Worm (Caenorhabditis elegans) whole organism, L4/young adult: ENCODE measurements around the gene gbf-1.
"Not testable (repeated sequence)": the region's sequence is repeated elsewhere in the genome, so short reads cannot be mapped to it uniquely, and the experiment has no call there.

Experiments used
- W03F9.2 ChIP-seq: fragments of 150-350 bp; optimal IDR thresholded peaks from 2 replicates; lab custom pipeline; 2014; ENCODE audit warnings: missing biosample characterization, missing genetic modification characterization
- dao-5 ChIP-seq: sonication (generic microtip); optimal IDR thresholded peaks from 2 replicates; lab custom pipeline; 2016; ENCODE audit warnings: missing genotype, missing genetic modification characterization, moderate library complexity, missing compliant biosample characterization
- him-1 ChIP-seq: sonication (generic microtip); optimal IDR thresholded peaks from 2 replicates; lab custom pipeline; 2016; ENCODE audit warnings: missing genotype, missing genetic modification reagents, missing genetic modification characterization, missing compliant biosample characterization

The gbf-1 gene

ce11 chrIII:11792295-11793256 lies 19.1 kb upstream of the gbf-1 start, which contains the start of gene C24H11.2:
C24H11.2 (minus strand) TSS chrIII:11792345.
- peak; percentile 63 for TF ChIP-seq him-1 (tag; lab: Kevin White, UChicago)

DNA sequence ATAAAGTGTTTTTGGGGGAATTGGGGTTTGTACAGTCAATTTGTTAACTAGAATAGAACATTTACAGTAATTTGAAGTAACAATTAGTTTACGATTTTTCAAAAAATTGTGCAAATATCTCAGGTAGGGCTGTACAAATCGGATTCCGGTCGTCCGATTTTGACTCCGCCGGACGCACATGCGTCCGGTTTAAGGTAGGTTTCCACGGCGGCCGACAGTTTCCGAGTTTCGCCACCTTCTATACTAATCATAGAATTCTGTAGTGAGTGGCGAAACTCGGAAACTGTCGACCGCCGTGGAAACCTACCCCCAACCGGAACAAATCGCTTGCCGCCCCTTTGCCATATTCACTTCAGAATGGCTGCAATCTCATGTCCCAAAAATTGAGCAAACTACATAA lies 16.0 kb upstream of the gbf-1 start:
- no peak for TF ChIP-seq W03F9.2 (tag; lab: Kevin White, UChicago)

- not testable (repeated sequence) for TF ChIP-seq dao-5, W03F9.2, him-1 (tag; lab: Kevin White, UChicago)
These were observed 13.9 kb upstream of the gbf-1 start, which contains the start of gene C24H11.1 for ce11 chrIII:11787376-11787775. C24H11.1 (plus strand) TSS chrIII:11787676.

DNA sequence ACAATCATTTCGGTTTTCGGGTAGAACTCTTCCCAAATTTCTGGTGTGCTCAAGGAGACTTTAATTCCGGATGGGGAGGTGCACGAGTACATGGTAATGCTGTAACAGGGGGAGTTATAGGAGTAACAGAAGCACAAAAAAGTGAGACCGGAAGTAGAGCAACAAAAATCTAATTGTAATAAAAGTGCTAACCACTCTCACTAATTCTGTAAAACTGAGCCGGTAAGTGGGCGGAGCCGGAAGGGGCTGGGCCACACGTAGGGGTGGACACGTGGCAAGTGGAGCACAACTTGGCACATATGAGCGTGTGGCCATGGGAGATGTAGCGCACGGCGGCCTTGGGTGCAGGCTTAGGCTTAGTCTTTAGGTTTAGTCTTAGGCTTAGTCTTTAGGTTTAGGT lies 12.5 kb upstream of the gbf-1 start, which contains the start of gene tbx-38:
tbx-38 (minus strand) TSS at position 101 of the 400 bp plus-strand sequence.
- TF ChIP-seq him-1 (tag; lab: Kevin White, UChicago) = no peak
- TF ChIP-seq W03F9.2 (tag; lab: Kevin White, UChicago) = no peak
- TF ChIP-seq dao-5 (tag; lab: Kevin White, UChicago) = no peak

DNA sequence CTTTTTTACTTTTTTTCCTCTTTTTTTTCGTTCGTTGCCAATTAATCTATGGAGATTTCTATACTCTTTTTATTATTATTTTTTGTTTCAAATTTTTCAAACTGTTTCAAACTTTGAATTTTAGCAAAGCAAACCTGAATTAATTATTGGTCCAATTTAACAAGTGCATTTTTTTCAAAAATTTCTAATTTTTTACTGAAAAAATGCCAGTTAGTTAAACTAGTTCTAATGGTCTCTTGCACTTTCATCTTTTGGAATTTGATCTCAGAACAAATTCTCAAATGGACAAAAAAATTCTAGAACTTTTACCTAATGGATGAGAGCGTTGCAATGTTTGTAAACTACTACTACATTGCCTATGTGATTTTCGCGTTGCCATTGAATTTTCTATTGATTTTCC lies 8.3 kb upstream of the gbf-1 start, which contains the start of gene srd-74:
srd-74 (plus strand) TSS at position 301 of the 400 bp plus-strand sequence.
- TF ChIP-seq him-1 (tag; lab: Kevin White, UChicago) = no peak
- no peak for TF ChIP-seq dao-5 (tag; lab: Kevin White, UChicago)
- no peak for TF ChIP-seq W03F9.2 (tag; lab: Kevin White, UChicago)

- TF ChIP-seq dao-5 (tag; lab: Kevin White, UChicago) = no peak
- TF ChIP-seq him-1 (tag; lab: Kevin White, UChicago) = no peak
- TF ChIP-seq W03F9.2 (tag; lab: Kevin White, UChicago) = no peak
These were observed 6.7 kb upstream of the gbf-1 start, which contains the start of gene C24H11.5 for ce11 chrIII:11780183-11780664. C24H11.5 (plus strand) TSS chrIII:11780233.

DNA sequence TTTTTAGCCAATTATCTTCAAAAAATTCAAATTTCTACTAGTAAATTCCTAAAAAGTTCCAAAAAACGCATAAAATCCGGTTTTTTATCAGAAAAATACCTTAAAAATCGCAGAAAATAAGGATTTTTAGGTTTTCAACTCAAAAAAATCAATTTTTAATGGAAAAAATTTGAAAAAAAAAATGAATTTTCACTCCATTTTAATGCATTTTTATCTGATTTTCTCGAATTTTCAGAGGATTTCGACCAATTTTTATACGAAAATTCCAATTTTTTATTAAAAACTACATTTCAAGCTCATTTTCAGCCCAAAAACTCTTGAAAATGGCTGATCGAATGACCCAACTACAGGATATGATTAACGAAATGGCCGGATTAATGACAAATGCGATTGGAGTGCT lies 3.8 kb upstream of the gbf-1 start, which contains the start of gene mdt-21:
mdt-21 (plus strand) TSS at position 301 of the 400 bp plus-strand sequence.
- no peak for TF ChIP-seq W03F9.2 (tag; lab: Kevin White, UChicago)
- TF ChIP-seq dao-5 (tag; lab: Kevin White, UChicago) = no peak
- TF ChIP-seq him-1 (tag; lab: Kevin White, UChicago) = no peak

ce11 chrIII:11774508-11775000 lies 1.1 kb upstream of the gbf-1 start, which contains the start of gene immp-1:
immp-1 (plus strand) TSS chrIII:11774950.
- TF ChIP-seq him-1 (tag; lab: Kevin White, UChicago) (no peak), dao-5 (tag; lab: Kevin White, UChicago) (no peak), W03F9.2 (tag; lab: Kevin White, UChicago) (no peak)

DNA sequence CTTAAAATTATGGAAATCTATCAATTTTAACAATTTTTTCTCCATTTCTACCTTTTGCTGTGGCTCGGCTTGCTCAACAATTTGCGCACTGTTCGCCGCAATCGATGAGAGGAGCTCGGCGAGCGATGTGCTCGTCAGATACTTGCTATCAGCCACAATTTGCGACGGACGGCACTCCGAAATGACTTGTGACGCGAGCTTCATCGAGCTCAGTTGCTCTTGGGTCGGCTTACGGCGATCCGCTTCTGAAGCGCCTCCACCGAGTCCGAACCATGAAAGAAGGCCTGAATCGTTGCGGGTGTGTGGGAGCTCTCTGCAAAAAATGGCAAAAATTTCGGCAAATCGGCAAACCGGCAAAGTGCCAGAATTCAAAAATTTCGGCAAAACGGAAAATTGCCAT lies 12.8 kb downstream of the gbf-1 start:
- TF ChIP-seq W03F9.2 (tag; lab: Kevin White, UChicago) (no peak), dao-5 (tag; lab: Kevin White, UChicago) (no peak), him-1 (tag; lab: Kevin White, UChicago) (no peak)

- TF ChIP-seq W03F9.2 (tag; lab: Kevin White, UChicago) (no peak), dao-5 (tag; lab: Kevin White, UChicago) (no peak), him-1 (tag; lab: Kevin White, UChicago) (no peak)
These were observed 15.6 kb downstream of the gbf-1 start for ce11 chrIII:11757892-11758291.

- no peak for TF ChIP-seq him-1 (tag; lab: Kevin White, UChicago)
- no peak for TF ChIP-seq W03F9.2 (tag; lab: Kevin White, UChicago)
- TF ChIP-seq dao-5 (tag; lab: Kevin White, UChicago) = no peak
These were observed 22.7 kb downstream of the gbf-1 start for ce11 chrIII:11750817-11751216.

- TF ChIP-seq W03F9.2 (tag; lab: Kevin White, UChicago) = no peak
- no peak for TF ChIP-seq him-1 (tag; lab: Kevin White, UChicago)
- no peak for TF ChIP-seq dao-5 (tag; lab: Kevin White, UChicago)
These were observed 23.2 kb downstream of the gbf-1 start for ce11 chrIII:11750232-11750631.

DNA sequence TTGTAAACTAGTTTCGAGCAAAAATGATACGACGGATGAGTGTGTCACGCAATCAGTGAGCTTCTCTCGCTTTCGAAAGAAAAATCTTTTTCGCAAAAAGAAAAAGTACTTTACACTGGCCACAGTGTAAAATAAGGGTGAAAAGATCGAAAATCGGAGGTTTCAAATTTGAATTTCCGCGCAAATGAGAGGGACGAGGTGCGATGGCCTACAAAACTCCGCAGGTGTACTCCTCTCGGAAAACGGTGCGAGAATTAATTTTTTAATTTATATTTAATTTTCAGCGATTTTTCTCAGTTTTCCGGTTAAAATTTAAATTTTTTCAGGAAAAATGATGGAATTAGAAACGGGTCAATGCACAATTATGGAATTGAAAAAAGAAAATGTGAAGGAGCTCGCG lies 26.8 kb downstream of the gbf-1 start, which contains the start of gene mrt-2:
mrt-2 (plus strand) TSS at position 49 of the 400 bp plus-strand sequence.
- TF ChIP-seq dao-5 (tag; lab: Kevin White, UChicago) (no peak), W03F9.2 (tag; lab: Kevin White, UChicago) (peak; percentile 46), him-1 (tag; lab: Kevin White, UChicago) (peak; percentile 11)
